Fruit fly (Drosophila melanogaster) whole organism, embryonic: Measurements from ENCODE around the gene fusl.

ENCODE experiments used
- CG10267 ChIP-seq: fragments of 200-800 bp; sonication (Bioruptor generic); optimal IDR thresholded peaks from 2 replicates; lab custom pipeline; 2018; ENCODE audit warnings: missing biosample characterization, mild to moderate bottlenecking, missing genetic modification characterization, moderate library complexity
- CG10274 ChIP-seq: fragments of 200-800 bp; sonication (Bioruptor generic); optimal IDR thresholded peaks from 3 replicates; lab custom pipeline; 2017; ENCODE audit warnings: missing biosample characterization, mild to moderate bottlenecking, missing genetic modification characterization
- CG11085 ChIP-seq: fragments of 200-800 bp; sonication (Bioruptor generic); IDR thresholded peaks from 2 replicates; pipeline ENCODE4 v1.3.6; 2022; ENCODE audit warnings: missing biosample characterization, missing genetic modification characterization
- CG11695 ChIP-seq: fragments of 200-800 bp; sonication (Bioruptor generic); IDR thresholded peaks from 3 replicates; pipeline ENCODE4 v1.3.6; 2022; ENCODE audit warnings: missing biosample characterization, missing genetic modification characterization
- CG12071 ChIP-seq: fragments of 200-800 bp; sonication (Bioruptor generic); optimal IDR thresholded peaks from 3 replicates; lab custom pipeline; 2018; ENCODE audit warnings: missing biosample characterization, mild to moderate bottlenecking, missing genetic modification characterization
- CG12744 ChIP-seq: fragments of 200-800 bp; sonication (Bioruptor generic); optimal IDR thresholded peaks from 2 replicates; lab custom pipeline; 2016; ENCODE audit warnings: missing biosample characterization, missing genetic modification characterization
- CG13624 ChIP-seq: fragments of 200-800 bp; sonication (Bioruptor generic); optimal IDR thresholded peaks from 2 replicates; lab custom pipeline; 2016; ENCODE audit warnings: missing biosample characterization, missing genetic modification characterization
- CG14710 ChIP-seq: fragments of 200-800 bp; sonication (Bioruptor generic); optimal IDR thresholded peaks from 3 replicates; lab custom pipeline; 2019; ENCODE audit warnings: missing biosample characterization, mild to moderate bottlenecking, missing genetic modification characterization, moderate library complexity
- CG14860 ChIP-seq: fragments of 200-800 bp; sonication (Bioruptor generic); IDR thresholded peaks from 3 replicates; pipeline ENCODE4 v1.3.6; 2022; ENCODE audit warnings: missing biosample characterization, missing genetic modification characterization; ENCODE audit not compliant: partially characterized antibody
- CG15601 ChIP-seq: fragments of 200-800 bp; sonication (Bioruptor generic); optimal IDR thresholded peaks from 3 replicates; lab custom pipeline; 2019; ENCODE audit warnings: missing biosample characterization, mild to moderate bottlenecking, missing genetic modification characterization, moderate library complexity
- CG17361 ChIP-seq: fragments of 200-800 bp; sonication (Bioruptor generic); IDR thresholded peaks from 3 replicates; pipeline ENCODE4 v1.3.6; 2022; ENCODE audit warnings: missing biosample characterization, missing genetic modification characterization
- CG18599 ChIP-seq: fragments of 200-800 bp; sonication (Bioruptor generic); optimal IDR thresholded peaks from 3 replicates; lab custom pipeline; 2017; ENCODE audit warnings: missing biosample characterization, missing genetic modification characterization, mild to moderate bottlenecking, moderate library complexity, missing genetic modification reagents
- CG2129 ChIP-seq: fragments of 200-800 bp; sonication (Bioruptor generic); IDR thresholded peaks from 2 replicates; pipeline ENCODE4 v1.3.6; 2022; ENCODE audit warnings: missing biosample characterization, missing genetic modification characterization; ENCODE audit not compliant: partially characterized antibody
- CG42726 ChIP-seq: fragments of 200-800 bp; sonication (Bioruptor generic); IDR thresholded peaks from 2 replicates; pipeline ENCODE4 v1.3.6; 2022; ENCODE audit warnings: missing biosample characterization, missing genetic modification characterization; ENCODE audit not compliant: partially characterized antibody
- CG4282 ChIP-seq: fragments of 200-800 bp; sonication (Bioruptor generic); optimal IDR thresholded peaks from 2 replicates; lab custom pipeline; 2016; ENCODE audit warnings: missing biosample characterization, missing genetic modification characterization
- CG4820 ChIP-seq: fragments of 200-800 bp; sonication (Bioruptor generic); optimal IDR thresholded peaks from 3 replicates; lab custom pipeline; 2016; ENCODE audit warnings: missing biosample characterization, missing genetic modification characterization
- CG6683 ChIP-seq: fragments of 200-800 bp; sonication (Bioruptor generic); optimal IDR thresholded peaks from 2 replicates; lab custom pipeline; 2017; ENCODE audit warnings: missing biosample characterization, mild to moderate bottlenecking, missing genetic modification characterization, missing genetic modification reagents
- CG7372 ChIP-seq: fragments of 200-800 bp; sonication (Bioruptor generic); IDR thresholded peaks from 2 replicates; pipeline ENCODE4 v1.3.6; 2022; ENCODE audit warnings: missing biosample characterization, missing genetic modification characterization
- CG7786 ChIP-seq: fragments of 200-800 bp; sonication (Bioruptor generic); optimal IDR thresholded peaks from 2 replicates; lab custom pipeline; 2016; ENCODE audit warnings: missing biosample characterization, missing genetic modification characterization
- CG7839 ChIP-seq: fragments of 200-800 bp; sonication (Bioruptor generic); optimal IDR thresholded peaks from 3 replicates; lab custom pipeline; 2018; ENCODE audit warnings: missing biosample characterization, mild to moderate bottlenecking, missing genetic modification characterization, moderate library complexity
- CTCF ChIP-seq: fragments of 200-800 bp; sonication (Bioruptor generic); optimal IDR thresholded peaks from 2 replicates; lab custom pipeline; 2017; ENCODE audit warnings: missing biosample characterization, mild to moderate bottlenecking, missing genetic modification characterization, moderate library complexity
- Chrac-16 ChIP-seq: fragments of 200-800 bp; sonication (Bioruptor generic); optimal IDR thresholded peaks from 3 replicates; lab custom pipeline; 2016; ENCODE audit warnings: missing biosample characterization, missing genetic modification characterization
- D ChIP-seq, 2 experiments: fragments of 200-800 bp in 1 of 2; fragments of >200 bp in 1 of 2; sonication (Bioruptor generic) in 1 of 2; optimal IDR thresholded peaks; 2 replicates in 1 of 2; 3 replicates in 1 of 2; lab custom pipeline; 2017; ENCODE audit warnings: mild to moderate bottlenecking in 1 of 2, missing biosample characterization in 1 of 2, missing genetic modification characterization in 1 of 2, missing genetic modification reagents in 1 of 2
- Dfd ChIP-seq, 2 experiments: fragments of >200 bp; optimal IDR thresholded peaks; 2 replicates each; lab custom pipeline; 2017; ENCODE audit warnings: missing biosample characterization in 2 of 2, missing genetic modification characterization in 2 of 2
- Dip2 ChIP-seq: fragments of 200-800 bp; sonication (Bioruptor generic); IDR thresholded peaks from 2 replicates; pipeline ENCODE4 v1.3.6; 2022; ENCODE audit warnings: missing biosample characterization, missing genetic modification characterization
- Dp ChIP-seq: fragments of 200-800 bp; sonication (Bioruptor generic); optimal IDR thresholded peaks from 2 replicates; lab custom pipeline; 2018; ENCODE audit warnings: missing biosample characterization, mild to moderate bottlenecking, missing genetic modification characterization, moderate library complexity
- Ets65A ChIP-seq: fragments of 200-800 bp; sonication (Bioruptor generic); peaks from one replicate; lab custom pipeline; 2016; ENCODE audit warnings: missing biosample characterization, missing genetic modification characterization
- Gug ChIP-seq: fragments of 200-800 bp; sonication (Bioruptor generic); IDR thresholded peaks from 4 replicates; pipeline ENCODE4 v1.3.6; 2022; ENCODE audit warnings: missing biosample characterization, missing genetic modification characterization
- HLH3B ChIP-seq: fragments of 200-800 bp; sonication (Bioruptor generic); IDR thresholded peaks from 2 replicates; pipeline ENCODE4 v1.3.6; 2022; ENCODE audit warnings: missing biosample characterization, missing genetic modification characterization
- Hr3 ChIP-seq: fragments of 200-800 bp; sonication (Bioruptor generic); optimal IDR thresholded peaks from 3 replicates; lab custom pipeline; 2016; ENCODE audit warnings: missing biosample characterization, missing genetic modification characterization
- Lhr ChIP-seq: fragments of 200-800 bp; sonication (Bioruptor generic); optimal IDR thresholded peaks from 3 replicates; lab custom pipeline; 2017; ENCODE audit warnings: mild to moderate bottlenecking, missing biosample characterization, missing genetic modification reagents, missing genetic modification characterization
- Lim3 ChIP-seq: fragments of 200-800 bp; sonication (Bioruptor generic); IDR thresholded peaks from 2 replicates; pipeline ENCODE4 v1.3.6; 2022; ENCODE audit warnings: missing biosample characterization, missing genetic modification characterization
- NC2α ChIP-seq: fragments of 200-800 bp; sonication (Bioruptor generic); optimal IDR thresholded peaks from 2 replicates; lab custom pipeline; 2016; ENCODE audit warnings: missing biosample characterization, missing genetic modification characterization
- Neu2 ChIP-seq: fragments of 200-800 bp; sonication (Bioruptor generic); optimal IDR thresholded peaks from 3 replicates; lab custom pipeline; 2016; ENCODE audit warnings: missing biosample characterization, missing genetic modification characterization, borderline replicate concordance
- Nf-YC ChIP-seq: fragments of 200-800 bp; optimal IDR thresholded peaks from 3 replicates; lab custom pipeline; 2019; ENCODE audit warnings: missing biosample characterization, mild to moderate bottlenecking, missing genetic modification characterization, moderate library complexity
- Side ChIP-seq: fragments of 200-800 bp; sonication (Bioruptor generic); optimal IDR thresholded peaks from 2 replicates; lab custom pipeline; 2016; ENCODE audit warnings: missing biosample characterization, missing genetic modification characterization
- amos ChIP-seq: fragments of 200-800 bp; sonication (Bioruptor generic); IDR thresholded peaks from 2 replicates; pipeline ENCODE4 v1.3.6; 2022; ENCODE audit warnings: missing biosample characterization, missing genetic modification characterization; ENCODE audit not compliant: partially characterized antibody
- ato ChIP-seq: fragments of 200-800 bp; sonication (Bioruptor generic); IDR thresholded peaks from 2 replicates; pipeline ENCODE4 v1.3.6; 2022; ENCODE audit warnings: missing biosample characterization, missing genetic modification characterization; ENCODE audit not compliant: partially characterized antibody
- da ChIP-seq: fragments of 200-800 bp; sonication (Bioruptor generic); optimal IDR thresholded peaks from 2 replicates; lab custom pipeline; 2016; ENCODE audit warnings: missing biosample characterization, missing genetic modification characterization
- dmrt99B ChIP-seq: fragments of 200-800 bp; sonication (Bioruptor generic); optimal IDR thresholded peaks from 2 replicates; lab custom pipeline; 2018; ENCODE audit warnings: missing biosample characterization, mild to moderate bottlenecking, missing genetic modification characterization, moderate library complexity
- fd102C ChIP-seq: fragments of 200-800 bp; sonication (Bioruptor generic); optimal IDR thresholded peaks from 2 replicates; lab custom pipeline; 2018; ENCODE audit warnings: missing biosample characterization, mild to moderate bottlenecking, missing genetic modification characterization, moderate library complexity
- fru ChIP-seq: fragments of >200 bp; optimal IDR thresholded peaks from 2 replicates; lab custom pipeline; 2017
- grn ChIP-seq: fragments of 200-800 bp; sonication (Bioruptor generic); optimal IDR thresholded peaks from 3 replicates; lab custom pipeline; 2017; ENCODE audit warnings: missing biosample characterization, missing genetic modification characterization
- gsb-n ChIP-seq: fragments of 200-800 bp; sonication (Bioruptor generic); optimal IDR thresholded peaks from 3 replicates; lab custom pipeline; 2018; ENCODE audit warnings: missing biosample characterization, mild to moderate bottlenecking, missing genetic modification characterization
- insv ChIP-seq, 2 experiments: fragments of 200-800 bp; sonication (Bioruptor generic); optimal IDR thresholded peaks; 3 replicates each; lab custom pipeline; 2016 to 2018; ENCODE audit warnings: missing biosample characterization in 2 of 2, missing genetic modification characterization in 2 of 2
- onecut ChIP-seq: fragments of 200-800 bp; sonication (Bioruptor generic); IDR thresholded peaks from 2 replicates; pipeline ENCODE4 v1.3.6; 2022; ENCODE audit warnings: missing biosample characterization, missing genetic modification characterization
- prd ChIP-seq, 3 experiments: fragments of >200 bp in 2 of 3; fragments of 200-800 bp in 1 of 3; sonication (Bioruptor generic) in 1 of 3; optimal IDR thresholded peaks in 2 of 3; IDR thresholded peaks in 1 of 3; 2 replicates in 2 of 3; 3 replicates in 1 of 3; pipeline versions ENCODE4 v1.3.6 to Lab custom; 2017 to 2022; ENCODE audit warnings: missing biosample characterization in 1 of 3, missing genetic modification characterization in 1 of 3
- sr ChIP-seq: fragments of 200-800 bp; sonication (Bioruptor generic); IDR thresholded peaks from 3 replicates; pipeline ENCODE4 v1.3.6; 2022; ENCODE audit warnings: missing biosample characterization, missing genetic modification characterization
- trem ChIP-seq: fragments of 200-800 bp; optimal IDR thresholded peaks from 3 replicates; lab custom pipeline; 2019; ENCODE audit warnings: missing biosample characterization, mild to moderate bottlenecking, missing genetic modification characterization, moderate library complexity
- zen ChIP-seq: fragments of 200-800 bp; sonication (Bioruptor generic); optimal IDR thresholded peaks from 3 replicates; lab custom pipeline; 2018; ENCODE audit warnings: missing biosample characterization, mild to moderate bottlenecking, missing genetic modification characterization, moderate library complexity

Gene fusl

dm6 chr2L:5365841-5366240 lies 28.0 kb upstream of the fusl start (continued):
- TF ChIP-seq Chrac-16, result peak; percentile 9
- no peak for TF ChIP-seq NC2α (GFP tag; lab: Kevin White, UChicago)
- TF ChIP-seq da (GFP tag; lab: Kevin White, UChicago), result no peak
- TF ChIP-seq CG14710 (tag; lab: Kevin White, UChicago), result peak; percentile 53
- TF ChIP-seq CG42726 (GFP tag; lab: Robert Waterston, UW), result 0 out of 2 replicates have a peak, but pooled peaks have one; percentile 41
- TF ChIP-seq CG13624, result no peak
- peak; percentile 58; the same call in 2 of the 3 replicates for TF ChIP-seq CG17361 (GFP tag; lab: Robert Waterston, UW)
- TF ChIP-seq Side (GFP tag; lab: Kevin White, UChicago), result no peak
- no peak for TF ChIP-seq CG7839 (tag; lab: Kevin White, UChicago)
- TF ChIP-seq amos (GFP tag; lab: Robert Waterston, UW), result no peak
- TF ChIP-seq CG10274, result no peak
- peak; percentile 78 for TF ChIP-seq Dip2 (GFP tag; lab: Robert Waterston, UW)
- no peak for TF ChIP-seq CG6683 (GFP tag; lab: Kevin White, UChicago)
- peak; percentile 23 for TF ChIP-seq CG15601
- TF ChIP-seq Lim3, result no peak
- no peak for TF ChIP-seq zen
- peak in 1 of 2 experiments; percentile 54 for TF ChIP-seq insv (GFP tag; optimal IDR thresholded peaks at IDR 0.05; lab: Kevin White, UChicago)
- no peak for TF ChIP-seq Ets65A
- TF ChIP-seq CG11695 (GFP tag; lab: Robert Waterston, UW), result no peak
- no peak for TF ChIP-seq ato (GFP tag; lab: Robert Waterston, UW)
- no peak for TF ChIP-seq prd (optimal IDR thresholded peaks at IDR 0.05; lab: Kevin White, UChicago)
- peak; percentile 19; the same call in 1 of the 3 replicates for TF ChIP-seq prd (GFP tag; IDR thresholded peaks at IDR 0.05; lab: Robert Waterston, UW)
- TF ChIP-seq sr, result no peak
- TF ChIP-seq Neu2 (GFP tag; lab: Kevin White, UChicago), result no peak
- TF ChIP-seq fru (lab: Kevin White, UChicago), result no peak
- peak; percentile 2 for TF ChIP-seq Dp
- TF ChIP-seq CG12744 (GFP tag; lab: Kevin White, UChicago), result no peak
- no peak for TF ChIP-seq CG4820
- TF ChIP-seq CG18599 (GFP tag; lab: Kevin White, UChicago), result no peak
- no peak for TF ChIP-seq onecut (GFP tag; lab: Robert Waterston, UW)
- TF ChIP-seq dmrt99B (tag; lab: Kevin White, UChicago), result peak; percentile 26
- no peak for TF ChIP-seq Dfd (GFP tag; optimal IDR thresholded peaks at IDR 0.05; lab: Kevin White, UChicago)
- no peak for TF ChIP-seq CG2129 (GFP tag; lab: Robert Waterston, UW)
- no peak for TF ChIP-seq Gug (GFP tag; lab: Robert Waterston, UW)
- TF ChIP-seq HLH3B (GFP tag; lab: Robert Waterston, UW), result 0 out of 2 replicates have a peak, but pooled peaks have one; percentile 9
- peak; percentile 60 for TF ChIP-seq CG10267 (tag; lab: Kevin White, UChicago)
- no peak for TF ChIP-seq CG7786 (GFP tag; lab: Kevin White, UChicago)
- no peak for TF ChIP-seq CG7372 (GFP tag; lab: Robert Waterston, UW)
- peak; percentile 32 for TF ChIP-seq Hr3 (GFP tag; lab: Kevin White, UChicago)
- no peak for TF ChIP-seq D (optimal IDR thresholded peaks at IDR 0.05; lab: Kevin White, UChicago)
- TF ChIP-seq D (GFP tag; optimal IDR thresholded peaks at IDR 0.05; lab: Kevin White, UChicago), result no peak
- peak; percentile 38 for TF ChIP-seq Nf-YC (tag; lab: Kevin White, UChicago)
- no peak for TF ChIP-seq CG14860 (GFP tag; lab: Robert Waterston, UW)
- TF ChIP-seq CTCF, result peak; percentile 97
- no peak for TF ChIP-seq grn (GFP tag; lab: Kevin White, UChicago)
- TF ChIP-seq CG11085 (GFP tag; lab: Robert Waterston, UW), result 0 out of 2 replicates have a peak, but pooled peaks have one; percentile 14
- peak; percentile 6 for TF ChIP-seq gsb-n (tag; lab: Kevin White, UChicago)
- TF ChIP-seq CG12071, result no peak
- TF ChIP-seq trem (tag; lab: Kevin White, UChicago), result peak; percentile 53
- no peak for TF ChIP-seq fd102C
- TF ChIP-seq Lhr (GFP tag; lab: Kevin White, UChicago), result peak; percentile 57
- TF ChIP-seq CG4282, result no peak
